In the genomic region with DNA sequence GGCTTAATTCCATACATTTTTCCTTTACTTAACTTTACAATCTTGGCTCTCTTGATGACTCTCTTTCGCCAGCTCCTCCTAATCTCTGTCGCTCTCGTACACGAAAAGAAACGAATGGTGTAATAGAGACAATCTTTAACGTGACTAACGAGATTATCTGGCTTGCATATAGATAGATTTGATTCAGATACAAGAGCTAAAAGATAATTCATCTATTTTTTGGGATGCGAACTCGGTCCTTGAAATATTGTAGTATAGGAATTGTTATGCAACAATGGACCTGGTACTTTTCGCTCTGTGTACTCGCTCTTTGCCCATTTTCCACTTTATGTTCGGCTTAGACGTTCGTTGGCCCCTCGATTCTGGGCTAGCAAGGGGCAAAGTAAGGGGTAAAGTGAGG, we compare ENCODE assay signal across 2 fruit fly cellular contexts.
A peak's percentile ranks its signal among the peaks of the same experiment; 100 is the strongest.
TF ChIP-seq lines count a peak whose summit lies in the region.

No protein-coding gene starts in this region.

TF ChIP-seq in whole organism, embryonic, 481 proteins besides CTCF, POLR2A, EP300 and RAD21 (continued from another document and continues in another):
- TF ChIP-seq dimm (GFP tag; IDR thresholded peaks at IDR 0.05; lab: Robert Waterston, UW) (0 out of 2 replicates have a peak, but pooled peaks have one; percentile 25), CG10147 (GFP tag; optimal IDR thresholded peaks at IDR 0.05; lab: Kevin White, UChicago) (peak; percentile 49), mld (GFP tag; IDR thresholded peaks at IDR 0.05; lab: Robert Waterston, UW; ENCODE audit: partially characterized antibody) (no peak), ken (GFP tag; IDR thresholded peaks at IDR 0.05; lab: Robert Waterston, UW) (peak; percentile 70; the same call in 2 of the 3 replicates), Lim3 (GFP tag; IDR thresholded peaks at IDR 0.05; lab: Robert Waterston, UW) (no peak), Rx (GFP tag; IDR thresholded peaks at IDR 0.05; lab: Robert Waterston, UW) (peak; percentile 39; the same call in 1 of the 2 replicates), sob (GFP tag; IDR thresholded peaks at IDR 0.05; lab: Robert Waterston, UW) (peak; percentile 74), al (GFP tag; IDR thresholded peaks at IDR 0.05; lab: Robert Waterston, UW) (peak; percentile 39; the same call in 1 of the 2 replicates), tna (GFP tag; IDR thresholded peaks at IDR 0.05; lab: Robert Waterston, UW; ENCODE audit: partially characterized antibody) (no peak), inv (GFP tag; IDR thresholded peaks at IDR 0.05; lab: Robert Waterston, UW; ENCODE audit: partially characterized antibody) (no peak), CG2678 (tag; optimal IDR thresholded peaks at IDR 0.05; lab: Kevin White, UChicago) (peak; percentile 90), CG4328 (GFP tag; optimal IDR thresholded peaks at IDR 0.05; lab: Kevin White, UChicago) (peak; percentile 63), BEAF-32 (GFP tag; optimal IDR thresholded peaks at IDR 0.05; lab: Kevin White, UChicago) (no peak), ac (GFP tag; optimal IDR thresholded peaks at IDR 0.05; lab: Kevin White, UChicago) (no peak), CG9817 (tag; optimal IDR thresholded peaks at IDR 0.05; lab: Kevin White, UChicago) (peak; percentile 73), Neu2 (GFP tag; optimal IDR thresholded peaks at IDR 0.05; lab: Kevin White, UChicago; ENCODE audit: borderline replicate concordance) (no peak), CG13287 (GFP tag; IDR thresholded peaks at IDR 0.05; lab: Robert Waterston, UW; ENCODE audit: partially characterized antibody) (no peak), sr (GFP tag; IDR thresholded peaks at IDR 0.05; lab: Robert Waterston, UW) (0 out of 3 replicates have a peak, but pooled peaks have one; percentile 30), Chrac-16 (GFP tag; optimal IDR thresholded peaks at IDR 0.05; lab: Kevin White, UChicago) (peak; percentile 69), CG34422 (GFP tag; IDR thresholded peaks at IDR 0.05; lab: Robert Waterston, UW) (peak; percentile 55; the same call in 1 of the 3 replicates), sug (tag; optimal IDR thresholded peaks at IDR 0.05; lab: Kevin White, UChicago) (peak; percentile 52), ci (GFP tag; IDR thresholded peaks at IDR 0.05; lab: Robert Waterston, UW) (peak; percentile 80), grau (tag; optimal IDR thresholded peaks at IDR 0.05; lab: Kevin White, UChicago) (peak; percentile 84), CG3281 (GFP tag; optimal IDR thresholded peaks at IDR 0.05; lab: Kevin White, UChicago) (peak; percentile 81), PHDP (tag; optimal IDR thresholded peaks at IDR 0.05; lab: Kevin White, UChicago) (peak; percentile 87), onecut (GFP tag; IDR thresholded peaks at IDR 0.05; lab: Robert Waterston, UW) (peak; percentile 51), org-1 (GFP tag; optimal IDR thresholded peaks at IDR 0.05; lab: Kevin White, UChicago) (peak; percentile 89), CG1602 (GFP tag; optimal IDR thresholded peaks at IDR 0.05; lab: Kevin White, UChicago) (peak; percentile 49), B-H1 (GFP tag; IDR thresholded peaks at IDR 0.05; lab: Robert Waterston, UW) (peak; percentile 67), crc (GFP tag; optimal IDR thresholded peaks at IDR 0.05; lab: Kevin White, UChicago) (peak; percentile 61), nerfin-2 (GFP tag; IDR thresholded peaks at IDR 0.05; lab: Robert Waterston, UW; ENCODE audit: partially characterized antibody) (no peak), Dll (GFP tag; IDR thresholded peaks at IDR 0.05; lab: Robert Waterston, UW; ENCODE audit: partially characterized antibody) (no peak), CG11456 (GFP tag; IDR thresholded peaks at IDR 0.05; lab: Robert Waterston, UW) (no peak; the same call in 2 of the 3 replicates), caup (GFP tag; optimal IDR thresholded peaks at IDR 0.05; lab: Kevin White, UChicago; ENCODE audit: severe bottlenecking) (peak; percentile 69), gce (GFP tag; IDR thresholded peaks at IDR 0.05; lab: Robert Waterston, UW) (peak; percentile 71; the same call in 1 of the 3 replicates), NFAT (GFP tag; IDR thresholded peaks at IDR 0.05; lab: Robert Waterston, UW) (peak; percentile 54), Med (GFP tag; lab: Kevin White, UChicago) (peak; percentile 98), CG13296 (GFP tag; optimal IDR thresholded peaks at IDR 0.05; lab: Kevin White, UChicago) (peak; percentile 70), CG31441 (GFP tag; IDR thresholded peaks at IDR 0.05; lab: Robert Waterston, UW) (peak; percentile 84), CG2712 (tag; optimal IDR thresholded peaks at IDR 0.05; lab: Kevin White, UChicago) (peak; percentile 86), Drgx (GFP tag; IDR thresholded peaks at IDR 0.05; lab: Robert Waterston, UW) (peak; percentile 92), CG12299 (tag; optimal IDR thresholded peaks at IDR 0.05; lab: Kevin White, UChicago) (peak; percentile 64), Xbp1 (GFP tag; optimal IDR thresholded peaks at IDR 0.05; lab: Kevin White, UChicago) (peak; percentile 78), Pdp1 (GFP tag; optimal IDR thresholded peaks at IDR 0.05; lab: Kevin White, UChicago) (peak; percentile 76 to 93), fd64A (GFP tag; optimal IDR thresholded peaks at IDR 0.05; lab: Kevin White, UChicago) (peak; percentile 54), shn (GFP tag; optimal IDR thresholded peaks at IDR 0.05; lab: Kevin White, UChicago) (peak; percentile 66), Ets65A (GFP tag; lab: Kevin White, UChicago) (peak; percentile 97), CG6683 (GFP tag; optimal IDR thresholded peaks at IDR 0.05; lab: Kevin White, UChicago) (peak; percentile 68), CG17361 (GFP tag; IDR thresholded peaks at IDR 0.05; lab: Robert Waterston, UW) (peak; percentile 76), slou (GFP tag; optimal IDR thresholded peaks at IDR 0.05; lab: Kevin White, UChicago) (peak; percentile 61), run (tag; optimal IDR thresholded peaks at IDR 0.05; lab: Kevin White, UChicago) (peak; percentile 49), Eip74EF (GFP tag; optimal IDR thresholded peaks at IDR 0.05; lab: Kevin White, UChicago) (peak in 1 of 2 experiments; percentile 79), CG12391 (tag; optimal IDR thresholded peaks at IDR 0.05; lab: Kevin White, UChicago) (peak; percentile 80), CG12659 (GFP tag; optimal IDR thresholded peaks at IDR 0.05; lab: Kevin White, UChicago) (peak; percentile 71), cad (GFP tag; optimal IDR thresholded peaks at IDR 0.05; lab: Kevin White, UChicago) (no peak), CG8478 (optimal IDR thresholded peaks at IDR 0.05; lab: Kevin White, UChicago) (no peak), Poxn (GFP tag; IDR thresholded peaks at IDR 0.05; lab: Robert Waterston, UW) (no peak), CG6813 (GFP tag; optimal IDR thresholded peaks at IDR 0.05; lab: Kevin White, UChicago) (peak; percentile 74), CG14441 (GFP tag; IDR thresholded peaks at IDR 0.05; lab: Robert Waterston, UW) (peak; percentile 86), CG31224 (GFP tag; IDR thresholded peaks at IDR 0.05; lab: Robert Waterston, UW) (peak; percentile 62), CG11723 (GFP tag; optimal IDR thresholded peaks at IDR 0.05; lab: Kevin White, UChicago) (peak; percentile 58)

TF ChIP-seq in whole organism, prepupa, 60 proteins besides CTCF, POLR2A, EP300 and RAD21 (continued from another document):
- TF ChIP-seq CG8319 (GFP tag; optimal IDR thresholded peaks at IDR 0.05; lab: Kevin White, UChicago), result peak; percentile 54
- TF ChIP-seq CG31627 (GFP tag; optimal IDR thresholded peaks at IDR 0.05; lab: Kevin White, UChicago), result peak; percentile 59
- TF ChIP-seq OdsH (GFP tag; optimal IDR thresholded peaks at IDR 0.05; lab: Kevin White, UChicago), result peak; percentile 86
- peak; percentile 85 for TF ChIP-seq CG16779 (tag; optimal IDR thresholded peaks at IDR 0.05; lab: Kevin White, UChicago)
- TF ChIP-seq spab (GFP tag; optimal IDR thresholded peaks at IDR 0.05; lab: Kevin White, UChicago), result peak; percentile 63
- peak; percentile 70 to 76 for TF ChIP-seq ss (GFP tag; optimal IDR thresholded peaks at IDR 0.05; lab: Kevin White, UChicago)
- peak; percentile 95 for TF ChIP-seq CG6276 (GFP tag; optimal IDR thresholded peaks at IDR 0.05; lab: Kevin White, UChicago)
- TF ChIP-seq CG11294 (GFP tag; IDR thresholded peaks at IDR 0.05; lab: Robert Waterston, UW), result peak; percentile 86
- TF ChIP-seq fkh (GFP tag; optimal IDR thresholded peaks at IDR 0.05; lab: Kevin White, UChicago), result no peak
- peak; percentile 93 for TF ChIP-seq Hr4 (GFP tag; optimal IDR thresholded peaks at IDR 0.05; lab: Kevin White, UChicago)
